Worm (Caenorhabditis elegans) whole organism, late embryonic: ENCODE data around the gene Y32B12B.8.

Experiments used
- C08G9.2 ChIP-seq: sonication (generic microtip); optimal IDR thresholded peaks from 2 replicates; lab custom pipeline; 2016; ENCODE audit warnings: mild to moderate bottlenecking, missing genetic modification characterization, moderate library complexity, missing compliant biosample characterization
- K02D7.2 ChIP-seq: sonication (generic microtip); optimal IDR thresholded peaks from 2 replicates; lab custom pipeline; 2017; ENCODE audit warnings: mild to moderate bottlenecking, missing genetic modification characterization, missing compliant biosample characterization
- elt-4 ChIP-seq: sonication (generic microtip); optimal IDR thresholded peaks from 2 replicates; lab custom pipeline; 2016; ENCODE audit warnings: missing genetic modification characterization, missing compliant biosample characterization
- fkh-10 ChIP-seq: fragments of 150-350 bp; optimal IDR thresholded peaks from 2 replicates; lab custom pipeline; 2014; ENCODE audit warnings: missing biosample characterization, missing genetic modification reagents, missing genetic modification characterization
- hlh-30 ChIP-seq: sonication (generic microtip); optimal IDR thresholded peaks from 2 replicates; lab custom pipeline; 2017; ENCODE audit warnings: antibody characterized with exemption, missing genetic modification characterization, missing compliant biosample characterization; ENCODE audit not compliant: insufficient read depth
- lin-11 ChIP-seq: fragments of 200-800 bp; sonication (Bioruptor generic); optimal IDR thresholded peaks from 2 replicates; lab custom pipeline; 2018; ENCODE audit warnings: mild to moderate bottlenecking, missing genetic modification characterization, missing compliant biosample characterization
- nfya-1 ChIP-seq: sonication (generic microtip); optimal IDR thresholded peaks from 2 replicates; lab custom pipeline; 2017; ENCODE audit warnings: missing genetic modification characterization, mild to moderate bottlenecking, missing compliant biosample characterization, antibody characterized with exemption, moderate library complexity
- nhr-232 ChIP-seq: sonication (generic microtip); optimal IDR thresholded peaks from 2 replicates; lab custom pipeline; 2016; ENCODE audit warnings: missing genetic modification characterization, missing compliant biosample characterization
- npax-4 ChIP-seq: sonication (generic microtip); optimal IDR thresholded peaks from 2 replicates; lab custom pipeline; 2016; ENCODE audit warnings: missing genetic modification characterization, missing compliant biosample characterization
- pha-4 ChIP-seq: fragments of 150-350 bp; optimal IDR thresholded peaks from 2 replicates; lab custom pipeline; 2018; ENCODE audit warnings: missing biosample characterization, missing genetic modification reagents, missing genetic modification characterization
- pqm-1 ChIP-seq: sonication (generic microtip); optimal IDR thresholded peaks from 2 replicates; lab custom pipeline; 2016; ENCODE audit warnings: missing genetic modification characterization, missing compliant biosample characterization
- rnt-1 ChIP-seq: sonication (generic microtip); optimal IDR thresholded peaks from 2 replicates; lab custom pipeline; 2016; ENCODE audit warnings: missing genetic modification characterization, missing compliant biosample characterization
- syd-9 ChIP-seq: sonication (generic microtip); optimal IDR thresholded peaks from 2 replicates; lab custom pipeline; 2016; ENCODE audit warnings: mild to moderate bottlenecking, missing genetic modification characterization, moderate library complexity, missing compliant biosample characterization
- zip-5 ChIP-seq: sonication (generic microtip); optimal IDR thresholded peaks from 2 replicates; lab custom pipeline; 2016; ENCODE audit warnings: missing genetic modification characterization, missing compliant biosample characterization

ce11 chrV:16581061-16581460 is 45.8 kb downstream of the Y32B12B.8 start:
- TF ChIP-seq nfya-1 (tag; lab: Kevin White, UChicago): no peak
- TF ChIP-seq nhr-232: no peak
- TF ChIP-seq syd-9 (tag; lab: Kevin White, UChicago): no peak
- no peak for TF ChIP-seq pha-4
- TF ChIP-seq pqm-1 (tag; lab: Kevin White, UChicago): no peak
- TF ChIP-seq elt-4 (tag; lab: Kevin White, UChicago): no peak
- no peak for TF ChIP-seq hlh-30 (tag; lab: Kevin White, UChicago)
- no peak for TF ChIP-seq rnt-1 (tag; lab: Kevin White, UChicago)
- no peak for TF ChIP-seq npax-4
- no peak for TF ChIP-seq zip-5 (tag; lab: Kevin White, UChicago)
- TF ChIP-seq fkh-10: no peak
- TF ChIP-seq lin-11: no peak
- TF ChIP-seq C08G9.2: no peak
- TF ChIP-seq K02D7.2 (tag; lab: Kevin White, UChicago): no peak
